Worm (Caenorhabditis elegans): Measurements from ENCODE around the gene ZK938.1.

Gene ZK938.1

ce11 chrII:9787395-9788152 is 41.6 kb upstream of the ZK938.1 start, which contains the start of gene cyp-13A2 (continued):
- peak; percentile 47 for TF ChIP-seq sem-4 (tag; optimal IDR thresholded peaks at IDR 0.05)
- TF ChIP-seq elt-3 (tag; optimal IDR thresholded peaks at IDR 0.05), result no peak
- TF ChIP-seq lsy-2 (tag; optimal IDR thresholded peaks at IDR 0.05), result peak in 1 of 2 experiments; percentile 52
- peak; percentile 11 for TF ChIP-seq gmeb-1 (tag; optimal IDR thresholded peaks at IDR 0.05)
- TF ChIP-seq ztf-4 (tag; optimal IDR thresholded peaks at IDR 0.05), result no peak
- TF ChIP-seq sma-9 (GFP tag; optimal IDR thresholded peaks at IDR 0.05), result peak; percentile 92
- TF ChIP-seq sma-9 (tag; optimal IDR thresholded peaks at IDR 0.05), result no peak
- no peak for TF ChIP-seq aly-2 (tag; optimal IDR thresholded peaks at IDR 0.05)

ce11 chrII:9791185-9791584 is 38.0 kb upstream of the ZK938.1 start:
- no peak for TF ChIP-seq ZK546.5 (tag; optimal IDR thresholded peaks at IDR 0.05)
- no peak for TF ChIP-seq lin-13 (GFP tag; optimal IDR thresholded peaks at IDR 0.05)
- no peak for TF ChIP-seq elt-3 (tag; optimal IDR thresholded peaks at IDR 0.05)
- no peak for TF ChIP-seq alr-1 (tag; optimal IDR thresholded peaks at IDR 0.05)
- no peak for TF ChIP-seq unc-55 (GFP tag; optimal IDR thresholded peaks at IDR 0.05)
- no peak for TF ChIP-seq peb-1 (tag; optimal IDR thresholded peaks at IDR 0.05)
- TF ChIP-seq nhr-11 (tag; optimal IDR thresholded peaks at IDR 0.05), result no peak
- no peak for TF ChIP-seq mab-5 (tag; optimal IDR thresholded peaks at IDR 0.05)
- TF ChIP-seq lsy-2 (tag; optimal IDR thresholded peaks at IDR 0.05), result peak in 1 of 2 experiments; percentile 21
- TF ChIP-seq nhr-12 (tag; optimal IDR thresholded peaks at IDR 0.05), result no peak
- no peak for TF ChIP-seq sem-4 (tag; optimal IDR thresholded peaks at IDR 0.05)
- peak; percentile 70 for TF ChIP-seq crh-2 (tag; optimal IDR thresholded peaks at IDR 0.05)
- TF ChIP-seq ztf-11 (tag; optimal IDR thresholded peaks at IDR 0.05), result no peak
- no peak for TF ChIP-seq unc-39 (tag; optimal IDR thresholded peaks at IDR 0.05)
- TF ChIP-seq mbf-1 (tag; optimal IDR thresholded peaks at IDR 0.05), result no peak
- TF ChIP-seq snpc-4 (tag; optimal IDR thresholded peaks at IDR 0.05), result no peak
- peak; percentile 16 for TF ChIP-seq nhr-129 (tag; optimal IDR thresholded peaks at IDR 0.05)
- no peak for TF ChIP-seq Y55F3AM.14 (GFP tag; optimal IDR thresholded peaks at IDR 0.05)
- no peak for TF ChIP-seq unc-62 (GFP tag; optimal IDR thresholded peaks at IDR 0.05)
- peak in 1 of 2 experiments; percentile 43 for TF ChIP-seq mdl-1 (tag; optimal IDR thresholded peaks at IDR 0.05)
- TF ChIP-seq nhr-25 (tag; optimal IDR thresholded peaks at IDR 0.05), result no peak
- TF ChIP-seq ama-1 (optimal IDR thresholded peaks at IDR 0.05), result no peak
- TF ChIP-seq F13H6.1 (tag; optimal IDR thresholded peaks at IDR 0.05), result peak; percentile 73
- TF ChIP-seq skn-1 (tag; optimal IDR thresholded peaks at IDR 0.05), result no peak
- TF ChIP-seq sma-9 (GFP tag; optimal IDR thresholded peaks at IDR 0.05), result peak; percentile 94
- no peak for TF ChIP-seq sma-9 (tag; optimal IDR thresholded peaks at IDR 0.05)
- no peak for TF ChIP-seq ceh-16 (tag; optimal IDR thresholded peaks at IDR 0.05)
- no peak for TF ChIP-seq ztf-4 (tag; optimal IDR thresholded peaks at IDR 0.05)
- TF ChIP-seq nhr-10 (tag; optimal IDR thresholded peaks at IDR 0.05), result no peak
- no peak for TF ChIP-seq aly-2 (tag; optimal IDR thresholded peaks at IDR 0.05)
- peak; percentile 97 for TF ChIP-seq fos-1 (tag; optimal IDR thresholded peaks at IDR 0.05)
- no peak for TF ChIP-seq R02D3.7 (tag; optimal IDR thresholded peaks at IDR 0.05)
- no peak for TF ChIP-seq lin-11 (tag; optimal IDR thresholded peaks at IDR 0.05)
- peak; percentile 48 for TF ChIP-seq gmeb-1 (tag; optimal IDR thresholded peaks at IDR 0.05)
- no peak for TF ChIP-seq nhr-237 (tag; optimal IDR thresholded peaks at IDR 0.05)
- no peak for TF ChIP-seq lin-39 (tag; optimal IDR thresholded peaks at IDR 0.05)
- no peak for TF ChIP-seq elt-1 (tag; optimal IDR thresholded peaks at IDR 0.05)
- no peak for TF ChIP-seq nhr-23 (tag; optimal IDR thresholded peaks at IDR 0.05)
- TF ChIP-seq egl-27 (tag; optimal IDR thresholded peaks at IDR 0.05), result no peak
- TF ChIP-seq nhr-21 (tag; optimal IDR thresholded peaks at IDR 0.05), result peak; percentile 41
- TF ChIP-seq C34F6.9 (tag; optimal IDR thresholded peaks at IDR 0.05), result no peak
- TF ChIP-seq nhr-6 (tag; optimal IDR thresholded peaks at IDR 0.05), result no peak
- no peak for TF ChIP-seq blmp-1 (tag; optimal IDR thresholded peaks at IDR 0.05; ENCODE audit: insufficient read depth)
- peak; percentile 44 for TF ChIP-seq sma-3 (GFP tag; optimal IDR thresholded peaks at IDR 0.05)
- TF ChIP-seq zag-1 (tag; optimal IDR thresholded peaks at IDR 0.05), result no peak

Data from whole organism, L2 larva.